Fruit fly (Drosophila melanogaster) whole organism, adult: ENCODE measurements around the gene CG31549.

ENCODE experiments used
- CG11617 ChIP-seq: fragments of 200-800 bp; sonication (Bioruptor generic); optimal IDR thresholded peaks from 2 replicates; lab custom pipeline; 2017; ENCODE audit warnings: mild to moderate bottlenecking, missing biosample characterization, missing genetic modification reagents, missing genetic modification characterization
- CG12768 ChIP-seq: fragments of 200-800 bp; sonication (Bioruptor generic); optimal IDR thresholded peaks from 2 replicates; lab custom pipeline; 2017; ENCODE audit warnings: missing biosample characterization, missing genetic modification characterization, mild to moderate bottlenecking, moderate library complexity, missing genetic modification reagents
- CG14711 ChIP-seq: fragments of 200-800 bp; sonication (Bioruptor generic); optimal IDR thresholded peaks from 2 replicates; lab custom pipeline; 2018; ENCODE audit warnings: missing biosample characterization, mild to moderate bottlenecking, missing genetic modification characterization, moderate library complexity
- CG1620 ChIP-seq: fragments of 200-800 bp; sonication (Bioruptor generic); optimal IDR thresholded peaks from 2 replicates; lab custom pipeline; 2016; ENCODE audit warnings: missing biosample characterization, missing genetic modification characterization
- CG33017 ChIP-seq: fragments of 200-800 bp; sonication (Bioruptor generic); optimal IDR thresholded peaks from 2 replicates; lab custom pipeline; 2018; ENCODE audit warnings: missing biosample characterization, mild to moderate bottlenecking, missing genetic modification characterization, moderate library complexity
- CG5204 ChIP-seq: fragments of 200-800 bp; sonication (Bioruptor generic); optimal IDR thresholded peaks from 2 replicates; lab custom pipeline; 2016; ENCODE audit warnings: missing biosample characterization, missing genetic modification characterization
- CG7045 ChIP-seq: fragments of 200-800 bp; sonication (Bioruptor generic); optimal IDR thresholded peaks from 2 replicates; lab custom pipeline; 2017; ENCODE audit warnings: missing biosample characterization, mild to moderate bottlenecking, missing genetic modification characterization
- CG7101 ChIP-seq: fragments of 200-800 bp; sonication (Bioruptor generic); optimal IDR thresholded peaks from 2 replicates; lab custom pipeline; 2018; ENCODE audit warnings: missing biosample characterization, mild to moderate bottlenecking, missing genetic modification characterization, moderate library complexity
- Clk ChIP-seq: fragments of 200-800 bp; sonication (Bioruptor generic); optimal IDR thresholded peaks from 2 replicates; lab custom pipeline; 2017; ENCODE audit warnings: missing biosample characterization, missing genetic modification characterization
- Crg-1 ChIP-seq: fragments of 200-800 bp; sonication (Bioruptor generic); optimal IDR thresholded peaks from 2 replicates; lab custom pipeline; 2016; ENCODE audit warnings: missing biosample characterization, missing genetic modification characterization
- Hr96 ChIP-seq: fragments of 200-800 bp; sonication (Bioruptor generic); optimal IDR thresholded peaks from 2 replicates; lab custom pipeline; 2016; ENCODE audit warnings: missing biosample characterization, missing genetic modification characterization
- Mnt ChIP-seq: fragments of 200-800 bp; sonication (Bioruptor generic); optimal IDR thresholded peaks from 2 replicates; lab custom pipeline; 2016; ENCODE audit warnings: missing biosample characterization, mild to moderate bottlenecking, missing genetic modification characterization
- bab1 ChIP-seq: fragments of 200-800 bp; sonication (Bioruptor generic); optimal IDR thresholded peaks from 3 replicates; lab custom pipeline; 2019; ENCODE audit warnings: missing biosample characterization, mild to moderate bottlenecking, missing genetic modification characterization, moderate library complexity
- cic ChIP-seq: fragments of 200-800 bp; sonication (Bioruptor generic); optimal IDR thresholded peaks from 2 replicates; lab custom pipeline; 2017; ENCODE audit warnings: missing biosample characterization, mild to moderate bottlenecking, missing genetic modification characterization, moderate library complexity
- cnc ChIP-seq, 2 experiments: fragments of >200 bp; optimal IDR thresholded peaks; 2 replicates each; lab custom pipeline; 2017
- kay ChIP-seq: fragments of 200-800 bp; sonication (Bioruptor generic); peaks from one replicate; lab custom pipeline; 2016; ENCODE audit warnings: missing biosample characterization, missing genetic modification characterization, borderline replicate concordance
- ovo ChIP-seq: fragments of 200-800 bp; sonication (Bioruptor generic); optimal IDR thresholded peaks from 2 replicates; lab custom pipeline; 2016; ENCODE audit warnings: missing biosample characterization, missing genetic modification characterization
- pad ChIP-seq: fragments of 200-800 bp; sonication (Bioruptor generic); optimal IDR thresholded peaks from 3 replicates; lab custom pipeline; 2017; ENCODE audit warnings: missing biosample characterization, missing genetic modification characterization, mild to moderate bottlenecking, moderate library complexity, missing genetic modification reagents
- tj ChIP-seq: fragments of 200-800 bp; sonication (Bioruptor generic); optimal IDR thresholded peaks from 3 replicates; lab custom pipeline; 2017; ENCODE audit warnings: missing biosample characterization, mild to moderate bottlenecking, missing genetic modification characterization, moderate library complexity
- toe ChIP-seq: fragments of 200-800 bp; sonication (Bioruptor generic); optimal IDR thresholded peaks from 2 replicates; lab custom pipeline; 2016; ENCODE audit warnings: missing biosample characterization, missing genetic modification characterization

CG31549 gene

DNA sequence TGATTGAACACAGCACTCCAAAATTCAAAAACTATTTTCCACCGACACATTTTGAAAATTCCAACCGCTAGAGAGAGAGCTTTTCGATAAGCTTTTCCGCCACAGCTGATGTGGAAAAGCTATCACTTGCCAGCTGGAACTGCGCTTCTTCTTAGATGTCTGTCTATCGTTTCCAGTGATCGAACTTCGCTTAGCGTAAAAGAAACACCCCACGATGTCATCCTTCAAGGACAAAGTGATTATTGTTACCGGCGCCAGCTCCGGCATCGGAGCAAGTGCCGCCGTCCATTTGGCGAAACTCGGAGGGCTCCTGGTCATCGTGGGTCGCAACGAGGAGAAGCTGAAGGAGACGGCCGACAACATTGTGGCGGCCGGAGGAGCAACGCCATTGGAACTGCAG lies at the start of gene CG31549:
CG31549 (plus strand) TSS at position 11 of the 400 bp plus-strand sequence.
- TF ChIP-seq Crg-1 (no peak), bab1 (GFP tag; lab: Kevin White, UChicago) (peak; percentile 17), cic (GFP tag; lab: Kevin White, UChicago) (peak; percentile 43)

DNA sequence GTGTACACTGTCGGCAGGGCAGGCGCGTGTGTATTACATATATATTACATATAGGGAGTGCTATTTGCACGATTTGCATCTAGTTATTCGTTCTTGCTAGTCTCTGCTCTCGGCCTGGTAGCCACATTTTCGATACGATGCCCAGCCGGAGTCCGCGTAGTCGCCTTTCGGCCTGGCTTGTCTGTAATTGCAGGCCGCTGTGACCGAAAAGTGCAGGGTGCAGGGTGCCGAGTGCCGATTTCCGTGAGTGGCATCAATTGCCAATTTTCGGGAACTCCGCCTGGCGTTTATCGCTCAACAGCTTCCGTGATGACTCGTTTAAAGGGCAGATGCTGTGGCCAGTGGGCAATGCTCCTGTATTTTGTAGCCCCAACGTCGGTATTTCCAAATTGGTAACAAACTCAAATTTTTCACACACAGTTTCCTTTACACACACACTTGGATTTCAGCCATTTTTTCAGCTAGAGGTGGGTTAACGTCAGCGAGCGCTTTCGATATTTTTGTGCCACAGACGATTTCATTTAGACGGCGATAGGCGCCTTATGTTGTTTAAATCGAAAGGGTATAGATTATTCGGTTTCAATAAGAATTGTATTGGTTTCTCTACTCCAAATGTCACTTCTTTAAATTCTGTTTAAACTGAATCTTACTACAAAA lies 44.0 kb upstream of the CG31549 start, which contains the start of gene CG2926:
CG2926 (minus strand) TSS at position 518 of the 657 bp plus-strand sequence.
- TF ChIP-seq toe, result no peak
- peak; percentile 60 for TF ChIP-seq Crg-1
- TF ChIP-seq CG7045 (GFP tag; lab: Kevin White, UChicago), result peak; percentile 2
- TF ChIP-seq pad (GFP tag; lab: Kevin White, UChicago), result peak; percentile 45
- TF ChIP-seq bab1 (GFP tag; lab: Kevin White, UChicago), result peak; percentile 38
- peak; percentile 12 for TF ChIP-seq Clk
- no peak for TF ChIP-seq CG33017
- peak; percentile 62 for TF ChIP-seq CG12768 (GFP tag; lab: Kevin White, UChicago)
- TF ChIP-seq CG11617 (GFP tag; lab: Kevin White, UChicago), result peak; percentile 44
- TF ChIP-seq cnc (optimal IDR thresholded peaks at IDR 0.05; lab: Kevin White, UChicago), result no peak
- TF ChIP-seq ovo (GFP tag; lab: Kevin White, UChicago), result peak; percentile 1
- TF ChIP-seq CG5204 (GFP tag; lab: Kevin White, UChicago), result no peak
- TF ChIP-seq CG1620, result peak; percentile 51
- TF ChIP-seq CG7101 (tag; lab: Kevin White, UChicago), result peak; percentile 26
- peak; percentile 48 for TF ChIP-seq Mnt

DNA sequence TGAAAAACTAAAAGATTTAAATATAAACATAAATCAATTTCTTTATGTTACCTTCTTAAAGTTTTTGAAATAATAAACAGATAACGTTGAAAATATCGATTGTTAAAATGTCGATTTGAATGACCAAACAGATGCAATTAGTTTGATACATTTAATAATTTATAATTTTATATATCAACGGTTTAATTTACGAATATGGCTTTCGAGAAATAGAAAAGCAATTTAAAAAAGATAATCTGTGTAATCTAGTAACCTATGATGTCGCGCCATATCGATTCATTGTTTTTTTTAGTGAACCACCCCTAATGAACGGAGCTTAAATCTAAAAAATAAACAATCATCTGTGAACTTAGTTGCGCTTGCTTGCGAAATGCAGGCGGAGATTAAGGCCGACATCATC lies 43.4 kb upstream of the CG31549 start, which contains the start of gene PolZ2:
PolZ2 (plus strand) TSS at position 301 of the 400 bp plus-strand sequence.
- TF ChIP-seq CG33017 (no peak), tj (GFP tag; lab: Kevin White, UChicago) (no peak), CG7045 (GFP tag; lab: Kevin White, UChicago) (no peak), cic (GFP tag; lab: Kevin White, UChicago) (no peak)

DNA sequence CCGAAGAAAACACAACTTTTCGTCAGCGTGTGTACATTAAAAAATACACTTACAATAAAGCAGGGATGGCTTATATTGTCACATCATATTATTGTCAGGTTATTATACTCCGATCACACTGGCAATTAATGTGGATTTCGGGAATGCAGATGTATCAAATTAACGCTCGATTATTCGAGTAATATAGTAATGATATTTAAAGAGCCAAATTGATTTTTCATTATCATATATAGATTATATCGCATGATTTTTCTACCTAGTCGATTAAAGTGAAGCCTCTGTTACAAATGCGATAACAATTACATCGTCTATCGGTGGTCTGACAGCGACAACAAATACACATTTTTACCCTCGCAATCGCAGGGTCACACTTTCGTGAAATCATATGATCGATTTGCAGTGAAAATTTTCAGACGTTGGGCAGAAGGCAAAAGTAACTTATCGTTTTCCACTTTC lies 40.6 kb upstream of the CG31549 start, which contains the start of the genes noi and Vha26:
noi (minus strand) TSS at position 62 of the 456 bp plus-strand sequence.
Vha26 (plus strand) TSS at position 366 of the 456 bp plus-strand sequence.
- TF ChIP-seq Crg-1 (no peak), pad (GFP tag; lab: Kevin White, UChicago) (peak; percentile 23), CG7101 (tag; lab: Kevin White, UChicago) (peak; percentile 46), cic (GFP tag; lab: Kevin White, UChicago) (peak; percentile 21), Clk (peak; percentile 39), CG1620 (peak; percentile 24), CG14711 (tag; lab: Kevin White, UChicago) (peak; percentile 48), kay (no peak), CG12768 (GFP tag; lab: Kevin White, UChicago) (no peak), CG11617 (GFP tag; lab: Kevin White, UChicago) (peak; percentile 49), CG33017 (no peak), tj (GFP tag; lab: Kevin White, UChicago) (peak; percentile 10), Mnt (peak; percentile 71)

DNA sequence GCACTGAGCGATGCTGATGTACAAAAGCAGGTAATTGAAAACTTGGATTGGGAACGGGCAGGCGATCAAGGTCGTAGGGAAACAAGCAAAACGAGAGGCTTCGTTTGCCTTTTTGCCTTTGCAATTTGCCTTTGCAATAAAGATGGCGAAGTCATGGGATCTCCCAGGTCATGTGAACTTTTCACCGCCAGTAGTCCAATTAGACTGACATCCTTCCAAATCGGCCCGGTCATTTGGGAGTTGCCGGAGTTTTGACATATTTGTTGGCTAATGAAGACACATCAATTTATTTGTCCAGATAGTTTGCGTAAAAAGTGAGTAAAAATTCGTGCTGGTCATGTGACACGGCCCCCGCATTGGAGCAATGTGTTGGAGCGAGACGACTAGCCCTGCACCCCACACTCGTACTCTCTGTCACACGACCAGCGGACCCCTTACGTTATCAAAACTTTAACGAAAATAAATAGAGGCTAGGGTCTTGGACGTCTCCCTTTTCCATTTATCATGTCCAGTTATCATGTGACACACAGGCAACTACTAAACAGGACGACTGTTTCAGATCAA lies 39.9 kb upstream of the CG31549 start:
- TF ChIP-seq CG5204 (GFP tag; lab: Kevin White, UChicago) (no peak), ovo (GFP tag; lab: Kevin White, UChicago) (no peak), CG33017 (no peak), toe (no peak), CG14711 (tag; lab: Kevin White, UChicago) (no peak), Mnt (peak; percentile 62), CG12768 (GFP tag; lab: Kevin White, UChicago) (peak; percentile 41), CG11617 (GFP tag; lab: Kevin White, UChicago) (no peak), Hr96 (no peak), cnc (optimal IDR thresholded peaks at IDR 0.05; lab: Kevin White, UChicago) (no peak), Clk (no peak), pad (GFP tag; lab: Kevin White, UChicago) (peak; percentile 74), cic (GFP tag; lab: Kevin White, UChicago) (peak; percentile 67), Crg-1 (no peak), tj (GFP tag; lab: Kevin White, UChicago) (peak; percentile 20), CG7101 (tag; lab: Kevin White, UChicago) (peak; percentile 16), bab1 (GFP tag; lab: Kevin White, UChicago) (peak; percentile 15), CG1620 (no peak), CG7045 (GFP tag; lab: Kevin White, UChicago) (no peak), kay (no peak)

DNA sequence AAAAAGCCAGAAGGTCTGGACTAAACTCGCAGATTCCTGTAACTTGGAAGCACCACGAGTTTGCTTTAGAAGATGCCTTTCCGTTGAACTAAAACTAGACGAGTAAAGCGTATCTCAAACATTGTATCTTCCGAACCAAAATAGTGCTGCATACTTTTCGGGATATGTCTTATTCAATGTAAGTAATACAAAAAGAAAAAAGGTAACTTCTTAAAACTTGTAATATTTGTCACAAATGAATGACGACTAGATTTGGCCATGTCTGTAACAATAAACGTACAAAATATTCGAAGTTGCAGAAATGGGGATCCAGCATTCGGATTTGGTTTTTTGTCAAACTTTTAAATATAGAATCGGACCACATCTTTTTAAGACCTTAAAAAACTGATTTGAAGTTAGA lies 37.1 kb upstream of the CG31549 start:
- TF ChIP-seq tj (GFP tag; lab: Kevin White, UChicago), result peak; percentile 40
- TF ChIP-seq toe, result no peak
- no peak for TF ChIP-seq ovo (GFP tag; lab: Kevin White, UChicago)
- no peak for TF ChIP-seq pad (GFP tag; lab: Kevin White, UChicago)
- TF ChIP-seq CG33017, result no peak
